Worm (Caenorhabditis elegans) whole organism, young adult: Measurements from ENCODE around the gene vps-45.
A peak's percentile ranks its signal among the peaks of the same experiment; 100 is the strongest.

Experiments
- B0035.1 ChIP-seq: sonication (generic microtip); optimal IDR thresholded peaks from 2 replicates; lab custom pipeline; 2016; ENCODE audit warnings: missing genetic modification characterization, mild to moderate bottlenecking, missing compliant biosample characterization, missing genotype, missing genetic modification reagents
- B0336.3 ChIP-seq: fragments of 200-800 bp; sonication (Bioruptor generic); IDR thresholded peaks from 2 replicates; pipeline ENCODE4 v1.3.6; 2022; ENCODE audit warnings: missing genetic modification characterization, missing compliant biosample characterization
- F22D6.2 ChIP-seq: sonication (generic microtip); optimal IDR thresholded peaks from 2 replicates; lab custom pipeline; 2016; ENCODE audit warnings: mild to moderate bottlenecking, missing genetic modification characterization, missing compliant biosample characterization
- F37B4.10 ChIP-seq: fragments of 200-800 bp; sonication (Bioruptor generic); IDR thresholded peaks from 2 replicates; pipeline ENCODE4 v1.3.6; 2022; ENCODE audit warnings: missing genetic modification characterization, missing compliant biosample characterization
- F55B11.4 ChIP-seq: sonication (generic microtip); optimal IDR thresholded peaks from 2 replicates; lab custom pipeline; 2016; ENCODE audit warnings: missing compliant biosample characterization, missing genetic modification characterization, borderline replicate concordance; ENCODE audit not compliant: insufficient read depth
- K12H6.12 ChIP-seq: fragments of 200-800 bp; sonication (Bioruptor generic); optimal IDR thresholded peaks from 2 replicates; lab custom pipeline; 2018; ENCODE audit warnings: mild to moderate bottlenecking, missing genetic modification characterization, missing compliant biosample characterization
- T26A5.8 ChIP-seq: sonication (generic microtip); optimal IDR thresholded peaks from 2 replicates; lab custom pipeline; 2016; ENCODE audit warnings: missing genetic modification characterization, missing compliant biosample characterization
- Y67H2A.10 ChIP-seq: fragments of 200-800 bp; sonication (Bioruptor generic); conservative IDR thresholded peaks from 2 replicates; pipeline ENCODE4 v1.3.6; 2022; ENCODE audit warnings: missing genetic modification reagents, missing genetic modification characterization, missing compliant biosample characterization
- Y79H2A.3 ChIP-seq: fragments of 200-800 bp; sonication (Bioruptor generic); conservative IDR thresholded peaks from 2 replicates; pipeline ENCODE4 v1.3.6; 2022; ENCODE audit warnings: missing genetic modification reagents, missing genetic modification characterization, missing compliant biosample characterization
- Y95B8A.8 ChIP-seq: fragments of 200-800 bp; sonication (Bioruptor generic); IDR thresholded peaks from 2 replicates; pipeline ENCODE4 v1.3.6; 2022; ENCODE audit warnings: missing genetic modification reagents, missing genetic modification characterization, missing compliant biosample characterization
- akir-1 ChIP-seq: fragments of 200-800 bp; sonication (Bioruptor generic); optimal IDR thresholded peaks from 2 replicates; lab custom pipeline; 2018; ENCODE audit warnings: mild to moderate bottlenecking, missing genetic modification characterization, moderate library complexity, missing compliant biosample characterization
- ama-1 ChIP-seq, 3 experiments: fragments of 150-350 bp in 1 of 3; sonication (generic microtip) in 2 of 3; optimal IDR thresholded peaks; 2 replicates each; lab custom pipeline; 2014 to 2018; ENCODE audit warnings: missing biosample characterization in 2 of 3, missing genetic modification characterization in 2 of 3, missing genetic modification reagents in 2 of 3
- aptf-2 ChIP-seq: fragments of 200-800 bp; sonication (Bioruptor generic); conservative IDR thresholded peaks from 2 replicates; pipeline ENCODE4 v1.3.6; 2022; ENCODE audit warnings: missing genetic modification reagents, missing genetic modification characterization, missing compliant biosample characterization
- attf-3 ChIP-seq: fragments of 200-800 bp; sonication (Bioruptor generic); conservative IDR thresholded peaks from 2 replicates; pipeline ENCODE4 v1.3.6; 2022; ENCODE audit warnings: missing genetic modification reagents, missing genetic modification characterization, missing compliant biosample characterization
- bed-1 ChIP-seq: fragments of 200-800 bp; sonication (Bioruptor generic); IDR thresholded peaks from 2 replicates; pipeline ENCODE4 v1.3.6; 2022; ENCODE audit warnings: missing genetic modification reagents, missing genetic modification characterization, missing compliant biosample characterization
- ccch-3 ChIP-seq: fragments of 200-800 bp; sonication (Bioruptor generic); optimal IDR thresholded peaks from 2 replicates; lab custom pipeline; 2018; ENCODE audit warnings: mild to moderate bottlenecking, missing genetic modification characterization, missing compliant biosample characterization
- cebp-1 ChIP-seq, 2 experiments: fragments of 200-800 bp in 1 of 2; sonication (Bioruptor generic) in 1 of 2; sonication (generic microtip) in 1 of 2; IDR thresholded peaks in 1 of 2; optimal IDR thresholded peaks in 1 of 2; 2 replicates each; pipeline versions ENCODE4 v1.3.6 to Lab custom; 2017 to 2022; ENCODE audit warnings: missing compliant biosample characterization in 2 of 2, missing genetic modification characterization in 2 of 2, mild to moderate bottlenecking in 1 of 2, missing genetic modification reagents in 1 of 2, moderate library complexity in 1 of 2
- ceh-100 ChIP-seq: fragments of 200-800 bp; sonication (Bioruptor generic); IDR thresholded peaks from 2 replicates; pipeline ENCODE4 v1.3.6; 2022; ENCODE audit warnings: missing genetic modification reagents, missing genetic modification characterization, missing compliant biosample characterization
- ceh-58 ChIP-seq: fragments of 200-800 bp; sonication (Bioruptor generic); IDR thresholded peaks from 2 replicates; pipeline ENCODE4 v1.3.6; 2022; ENCODE audit warnings: missing genetic modification characterization, missing compliant biosample characterization
- ceh-79 ChIP-seq: sonication (generic microtip); optimal IDR thresholded peaks from 2 replicates; lab custom pipeline; 2017; ENCODE audit warnings: mild to moderate bottlenecking, missing genetic modification characterization, missing compliant biosample characterization
- dox-1 ChIP-seq: fragments of 200-800 bp; sonication (Bioruptor generic); IDR thresholded peaks from 2 replicates; pipeline ENCODE4 v1.3.6; 2022; ENCODE audit warnings: missing genetic modification reagents, missing genetic modification characterization, missing compliant biosample characterization
- egl-44 ChIP-seq: fragments of 200-800 bp; sonication (Bioruptor generic); IDR thresholded peaks from 2 replicates; pipeline ENCODE4 v1.3.6; 2022; ENCODE audit warnings: missing genetic modification reagents, missing genetic modification characterization, missing compliant biosample characterization
- hrde-1 ChIP-seq: sonication (generic microtip); optimal IDR thresholded peaks from 2 replicates; lab custom pipeline; 2016; ENCODE audit warnings: missing genetic modification characterization, mild to moderate bottlenecking, missing compliant biosample characterization, moderate library complexity, missing genotype, missing genetic modification reagents, borderline replicate concordance
- let-526 ChIP-seq: fragments of 200-800 bp; sonication (Bioruptor generic); IDR thresholded peaks from 2 replicates; pipeline ENCODE4 v1.3.6; 2022; ENCODE audit warnings: missing genetic modification reagents, missing genetic modification characterization, missing compliant biosample characterization
- lin-26 ChIP-seq: fragments of 200-800 bp; sonication (Bioruptor generic); IDR thresholded peaks from 2 replicates; pipeline ENCODE4 v1.3.6; 2022; ENCODE audit warnings: missing genetic modification reagents, missing genetic modification characterization, missing compliant biosample characterization
- lin-40 ChIP-seq: sonication (generic microtip); optimal IDR thresholded peaks from 2 replicates; lab custom pipeline; 2016; ENCODE audit warnings: missing genetic modification characterization, mild to moderate bottlenecking, missing compliant biosample characterization, missing genotype, missing genetic modification reagents
- madf-3 ChIP-seq: fragments of 200-800 bp; sonication (Bioruptor generic); IDR thresholded peaks from 2 replicates; pipeline ENCODE4 v1.3.6; 2022; ENCODE audit warnings: missing genetic modification reagents, missing genetic modification characterization, missing compliant biosample characterization
- mxl-1 ChIP-seq: sonication (generic microtip); optimal IDR thresholded peaks from 2 replicates; lab custom pipeline; 2016; ENCODE audit warnings: missing genetic modification characterization, missing compliant biosample characterization
- nfya-2 ChIP-seq: fragments of 200-800 bp; sonication (Bioruptor generic); IDR thresholded peaks from 2 replicates; pipeline ENCODE4 v1.3.6; 2022; ENCODE audit warnings: missing genetic modification reagents, missing genetic modification characterization, missing compliant biosample characterization
- nfyb-1 ChIP-seq: fragments of 200-800 bp; sonication (Bioruptor generic); IDR thresholded peaks from 2 replicates; pipeline ENCODE4 v1.3.6; 2022; ENCODE audit warnings: missing genetic modification reagents, missing genetic modification characterization, missing compliant biosample characterization
- nhr-27 ChIP-seq: fragments of 200-800 bp; sonication (Bioruptor generic); optimal IDR thresholded peaks from 2 replicates; lab custom pipeline; 2018; ENCODE audit warnings: mild to moderate bottlenecking, missing genetic modification characterization, moderate library complexity, missing compliant biosample characterization
- nhr-80 ChIP-seq: sonication (generic microtip); optimal IDR thresholded peaks from 2 replicates; lab custom pipeline; 2016; ENCODE audit warnings: missing genetic modification characterization, missing compliant biosample characterization
- rpc-1 ChIP-seq, 2 experiments: fragments of 150-350 bp in 1 of 2; sonication (generic microtip) in 1 of 2; optimal IDR thresholded peaks; 2 replicates each; lab custom pipeline; 2014 to 2018; ENCODE audit warnings: missing biosample characterization in 1 of 2, missing genetic modification characterization in 1 of 2, missing genetic modification reagents in 1 of 2, missing genotype in 1 of 2
- tbx-9 ChIP-seq: sonication (generic microtip); optimal IDR thresholded peaks from 2 replicates; lab custom pipeline; 2016; ENCODE audit warnings: borderline replicate concordance, missing genetic modification characterization, inconsistent platforms, missing compliant biosample characterization
- unc-130 ChIP-seq: sonication (generic microtip); optimal IDR thresholded peaks from 2 replicates; lab custom pipeline; 2016; ENCODE audit warnings: missing genetic modification reagents, missing genetic modification characterization, missing compliant biosample characterization
- unc-62 ChIP-seq: fragments of 150-350 bp; optimal IDR thresholded peaks from 2 replicates; lab custom pipeline; 2014; ENCODE audit warnings: missing biosample characterization, missing genetic modification reagents, missing genetic modification characterization
- xnd-1 ChIP-seq: sonication (generic microtip); optimal IDR thresholded peaks from 2 replicates; lab custom pipeline; 2016; ENCODE audit warnings: missing genotype, missing genetic modification reagents, missing genetic modification characterization, missing compliant biosample characterization
- ztf-18 ChIP-seq: sonication (generic microtip); optimal IDR thresholded peaks from 2 replicates; lab custom pipeline; 2016; ENCODE audit warnings: missing genotype, mild to moderate bottlenecking, missing genetic modification characterization, missing compliant biosample characterization
- ztf-26 ChIP-seq: sonication (generic microtip); optimal IDR thresholded peaks from 2 replicates; lab custom pipeline; 2017; ENCODE audit warnings: missing genetic modification characterization, missing compliant biosample characterization

vps-45 gene

ce11 chrX:954499-955061, 20.1 kb downstream of the vps-45 start, which contains the start of gene apm-3:
apm-3 (plus strand) TSS chrX:954975.
- no peak for TF ChIP-seq B0035.1
- no peak for TF ChIP-seq mxl-1 (tag; lab: Kevin White, UChicago)
- no peak for TF ChIP-seq akir-1
- TF ChIP-seq dox-1 (GFP tag; lab: Robert Waterston, UW) = no peak
- peak; percentile 10 for TF ChIP-seq lin-40
- peak; percentile 87 for TF ChIP-seq attf-3 (GFP tag; lab: Robert Waterston, UW)
- TF ChIP-seq bed-1 (GFP tag; lab: Robert Waterston, UW) = no peak
- peak; percentile 4 for TF ChIP-seq nhr-80
- TF ChIP-seq ceh-100 (GFP tag; lab: Robert Waterston, UW) = no peak
- no peak for TF ChIP-seq ceh-79 (tag; lab: Kevin White, UChicago)
- no peak for TF ChIP-seq Y95B8A.8
- no peak for TF ChIP-seq B0336.3 (GFP tag; lab: Robert Waterston, UW)
- no peak for TF ChIP-seq xnd-1 (tag; lab: Kevin White, UChicago)
- no peak for TF ChIP-seq tbx-9
- TF ChIP-seq lin-26 (GFP tag; lab: Robert Waterston, UW) = no peak
- 0 out of 2 replicates have a peak, but pooled peaks have one; percentile 13 for TF ChIP-seq nfyb-1 (GFP tag; lab: Robert Waterston, UW)
- TF ChIP-seq rpc-1 (optimal IDR thresholded peaks at IDR 0.05; lab: Kevin White, UChicago) = no peak
- TF ChIP-seq rpc-1 (tag; optimal IDR thresholded peaks at IDR 0.05; lab: Kevin White, UChicago) = no peak
- no peak for TF ChIP-seq madf-3 (GFP tag; lab: Robert Waterston, UW)

ce11 chrX:952557-953083, 22.0 kb downstream of the vps-45 start:
- TF ChIP-seq ceh-58 (no peak), F37B4.10 (GFP tag; lab: Robert Waterston, UW) (no peak), aptf-2 (GFP tag; lab: Robert Waterston, UW) (no peak), cebp-1 (GFP tag; IDR thresholded peaks at IDR 0.05; lab: Robert Waterston, UW) (no peak), cebp-1 (tag; optimal IDR thresholded peaks at IDR 0.05; lab: Kevin White, UChicago) (no peak), akir-1 (no peak), T26A5.8 (tag; lab: Kevin White, UChicago) (no peak), ztf-26 (tag; lab: Kevin White, UChicago) (no peak), egl-44 (GFP tag; lab: Robert Waterston, UW) (no peak), nfyb-1 (GFP tag; lab: Robert Waterston, UW) (no peak), F22D6.2 (no peak), F55B11.4 (no peak), hrde-1 (no peak), unc-130 (GFP tag; lab: Kevin White, UChicago) (no peak)

DNA sequence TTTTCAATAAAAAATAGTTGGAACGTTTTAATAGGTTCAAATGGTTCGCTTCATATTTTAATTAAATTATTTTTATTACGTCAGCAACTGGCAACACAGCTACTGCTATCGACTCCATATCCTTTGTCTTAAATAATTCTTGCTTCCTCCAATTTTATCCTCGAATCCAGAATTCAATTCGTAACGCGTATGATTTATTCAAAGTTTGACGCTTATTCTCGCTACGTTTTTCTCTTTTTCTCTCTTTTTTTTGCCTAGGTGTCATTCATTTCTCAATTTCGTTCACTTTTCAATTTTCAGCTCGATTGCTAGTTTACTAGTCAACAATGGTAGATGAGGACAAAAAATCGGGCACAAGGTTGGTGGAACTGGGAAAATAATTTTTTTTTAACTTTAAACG, 24.2 kb downstream of the vps-45 start, which contains the start of gene arr-1:
TSS of gene arr-1 (plus strand) at position 301 of the 400 bp plus-strand sequence.
- TF ChIP-seq Y67H2A.10 (GFP tag; lab: Robert Waterston, UW) = no peak
- TF ChIP-seq ama-1 (optimal IDR thresholded peaks at IDR 0.05; lab: Kevin White, UChicago) = no peak
- no peak for TF ChIP-seq ama-1 (GFP tag; optimal IDR thresholded peaks at IDR 0.05; lab: Kevin White, UChicago)
- no peak for TF ChIP-seq ztf-18
- no peak for TF ChIP-seq tbx-9
- TF ChIP-seq let-526 (GFP tag; lab: Robert Waterston, UW) = no peak
- TF ChIP-seq nfya-2 (GFP tag; lab: Robert Waterston, UW) = no peak
- no peak for TF ChIP-seq unc-62 (GFP tag; lab: Kevin White, UChicago)
- no peak for TF ChIP-seq nhr-27
- TF ChIP-seq K12H6.12 (tag; lab: Kevin White, UChicago) = no peak
- no peak for TF ChIP-seq dox-1 (GFP tag; lab: Robert Waterston, UW)
- no peak for TF ChIP-seq ztf-26 (tag; lab: Kevin White, UChicago)
- no peak for TF ChIP-seq ccch-3 (GFP tag; lab: Kevin White, UChicago)
- no peak for TF ChIP-seq xnd-1 (tag; lab: Kevin White, UChicago)
- no peak for TF ChIP-seq ceh-58
- TF ChIP-seq Y79H2A.3 (GFP tag; lab: Robert Waterston, UW) = no peak
